Worm (Caenorhabditis elegans): ENCODE measurements around the gene nspb-8.
A peak's percentile ranks its signal among the peaks of the same experiment; 100 is the strongest.

- TF ChIP-seq ztf-11 (tag; optimal IDR thresholded peaks at IDR 0.05) (no peak), unc-62 (GFP tag; optimal IDR thresholded peaks at IDR 0.05 in 1 of 2) (peak in 1 of 2 experiments; percentile 11), unc-62 (tag; optimal IDR thresholded peaks at IDR 0.05) (no peak), dve-1 (tag; optimal IDR thresholded peaks at IDR 0.05; ENCODE audit: insufficient read depth) (no peak), nhr-28 (tag; optimal IDR thresholded peaks at IDR 0.05) (no peak), nhr-6 (tag; optimal IDR thresholded peaks at IDR 0.05) (no peak)
Observed at ce11 chrII:14582206-14582605, 1.8 kb upstream of the nspb-8 start, which contains the start of gene C01G12.3.

Measured in whole organism, L4 larva.